Worm (Caenorhabditis elegans) whole organism, young adult: ENCODE data around the gene F26F4.12.

ENCODE experiments used
- F33H1.4 ChIP-seq: fragments of 200-800 bp; sonication (Bioruptor generic); IDR thresholded peaks from 2 replicates; pipeline ENCODE4 v1.3.6; 2022; ENCODE audit warnings: missing genetic modification reagents, missing genetic modification characterization, missing compliant biosample characterization
- T07F8.4 ChIP-seq: sonication (generic microtip); optimal IDR thresholded peaks from 2 replicates; lab custom pipeline; 2016; ENCODE audit warnings: mild to moderate bottlenecking, missing genetic modification characterization, moderate library complexity, missing compliant biosample characterization
- Y53F4B.3 ChIP-seq: fragments of 200-800 bp; sonication (Bioruptor generic); IDR thresholded peaks from 2 replicates; pipeline ENCODE4 v1.3.6; 2022; ENCODE audit warnings: missing genetic modification reagents, missing genetic modification characterization, missing compliant biosample characterization
- Y95B8A.8 ChIP-seq: fragments of 200-800 bp; sonication (Bioruptor generic); IDR thresholded peaks from 2 replicates; pipeline ENCODE4 v1.3.6; 2022; ENCODE audit warnings: missing genetic modification reagents, missing genetic modification characterization, missing compliant biosample characterization
- ama-1 ChIP-seq, 3 experiments: fragments of 150-350 bp in 1 of 3; sonication (generic microtip) in 2 of 3; optimal IDR thresholded peaks; 2 replicates each; lab custom pipeline; 2014 to 2018; ENCODE audit warnings: missing biosample characterization in 2 of 3, missing genetic modification characterization in 2 of 3, missing genetic modification reagents in 2 of 3
- ceh-27 ChIP-seq: fragments of 200-800 bp; sonication (Bioruptor generic); optimal IDR thresholded peaks from 2 replicates; lab custom pipeline; 2018; ENCODE audit warnings: mild to moderate bottlenecking, missing genetic modification characterization, moderate library complexity, missing compliant biosample characterization
- fkh-3 ChIP-seq: sonication (generic microtip); optimal IDR thresholded peaks from 2 replicates; lab custom pipeline; 2016; ENCODE audit warnings: mild to moderate bottlenecking, missing genetic modification characterization, missing compliant biosample characterization
- nfya-2 ChIP-seq: fragments of 200-800 bp; sonication (Bioruptor generic); IDR thresholded peaks from 2 replicates; pipeline ENCODE4 v1.3.6; 2022; ENCODE audit warnings: missing genetic modification reagents, missing genetic modification characterization, missing compliant biosample characterization
- nhr-179 ChIP-seq: sonication (generic microtip); optimal IDR thresholded peaks from 2 replicates; lab custom pipeline; 2016; ENCODE audit warnings: mild to moderate bottlenecking, missing genetic modification characterization, missing compliant biosample characterization
- pha-4 ChIP-seq: fragments of 150-350 bp; sonication (generic microtip); optimal IDR thresholded peaks from 2 replicates; lab custom pipeline; 2014; ENCODE audit warnings: missing biosample characterization, missing genetic modification reagents, missing genetic modification characterization
- snpc-4 ChIP-seq, 5 experiments: fragments of 150-350 bp in 1 of 5; sonication (generic microtip) in 4 of 5; optimal IDR thresholded peaks; 2 replicates each; lab custom pipeline; 2014 to 2018; ENCODE audit warnings: missing genetic modification characterization in 5 of 5, missing biosample characterization in 3 of 5, antibody characterized with exemption in 2 of 5, mild to moderate bottlenecking in 2 of 5, missing compliant biosample characterization in 2 of 5, missing genotype in 2 of 5, moderate library complexity in 2 of 5, missing genetic modification reagents in 1 of 5
- tlf-1 ChIP-seq: fragments of 200-800 bp; sonication (Bioruptor generic); optimal IDR thresholded peaks from 2 replicates; lab custom pipeline; 2018; ENCODE audit warnings: mild to moderate bottlenecking, missing genetic modification characterization, missing compliant biosample characterization
- unc-62 ChIP-seq: fragments of 150-350 bp; optimal IDR thresholded peaks from 2 replicates; lab custom pipeline; 2014; ENCODE audit warnings: missing biosample characterization, missing genetic modification reagents, missing genetic modification characterization
- ztf-3 ChIP-seq: fragments of 200-800 bp; sonication (Bioruptor generic); optimal IDR thresholded peaks from 2 replicates; lab custom pipeline; 2018; ENCODE audit warnings: mild to moderate bottlenecking, missing genetic modification characterization, missing compliant biosample characterization

DNA sequence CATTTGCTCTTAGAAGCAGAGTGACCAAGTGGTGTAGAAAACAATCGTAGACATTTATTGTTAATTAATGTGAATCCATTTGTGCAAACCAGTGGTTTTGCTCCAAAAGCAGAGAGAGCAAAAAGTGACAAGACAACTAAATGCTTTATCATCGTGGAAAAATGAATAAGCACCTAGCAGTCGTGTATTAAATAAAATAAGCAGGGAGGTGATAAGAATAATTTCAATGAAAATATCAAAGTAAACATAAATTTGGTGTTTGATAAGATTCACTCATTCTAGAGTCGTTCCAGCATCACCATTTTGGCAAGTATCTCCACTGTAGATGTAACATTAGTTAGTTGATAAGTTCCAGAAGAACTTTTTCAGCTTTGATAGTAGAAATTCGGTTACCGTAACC is 22.5 kb downstream of the F26F4.12 start, which contains the start of gene clec-6:
- TF ChIP-seq pha-4 (tag; lab: Kevin White, UChicago) = no peak
- no peak for TF ChIP-seq Y53F4B.3 (GFP tag; lab: Robert Waterston, UW)
- no peak for TF ChIP-seq snpc-4 (GFP tag; optimal IDR thresholded peaks at IDR 0.05; lab: Kevin White, UChicago)
- TF ChIP-seq snpc-4 (tag; optimal IDR thresholded peaks at IDR 0.05; lab: Kevin White, UChicago) = no peak
- no peak for TF ChIP-seq ceh-27 (GFP tag; lab: Kevin White, UChicago)
- TF ChIP-seq F33H1.4 = no peak
- no peak for TF ChIP-seq Y95B8A.8
- no peak for TF ChIP-seq fkh-3 (tag; lab: Kevin White, UChicago)
- no peak for TF ChIP-seq ama-1 (optimal IDR thresholded peaks at IDR 0.05; lab: Kevin White, UChicago)
- TF ChIP-seq ama-1 (GFP tag; optimal IDR thresholded peaks at IDR 0.05; lab: Kevin White, UChicago) = no peak
- no peak for TF ChIP-seq ztf-3
- TF ChIP-seq nfya-2 (GFP tag; lab: Robert Waterston, UW) = no peak
- TF ChIP-seq nhr-179 (tag; lab: Kevin White, UChicago) = no peak
- TF ChIP-seq tlf-1 (GFP tag; lab: Kevin White, UChicago) = no peak
- TF ChIP-seq T07F8.4 (tag; lab: Kevin White, UChicago) = no peak
- no peak for TF ChIP-seq unc-62 (GFP tag; lab: Kevin White, UChicago)
